Fruit fly (Drosophila melanogaster) whole organism, embryonic: ENCODE data around the gene mRpL15.

Experiments
- ATbp ChIP-seq: fragments of 200-800 bp; sonication (Bioruptor generic); optimal IDR thresholded peaks from 2 replicates; lab custom pipeline; 2017; ENCODE audit warnings: missing biosample characterization, mild to moderate bottlenecking, missing genetic modification characterization, missing genetic modification reagents
- BtbVII ChIP-seq: fragments of 200-800 bp; sonication (Bioruptor generic); optimal IDR thresholded peaks from 3 replicates; lab custom pipeline; 2017; ENCODE audit warnings: missing biosample characterization, mild to moderate bottlenecking, missing genetic modification characterization
- CG10147 ChIP-seq: fragments of 200-800 bp; sonication (Bioruptor generic); optimal IDR thresholded peaks from 2 replicates; lab custom pipeline; 2019; ENCODE audit warnings: missing biosample characterization, mild to moderate bottlenecking, missing genetic modification characterization, moderate library complexity
- CG10543 ChIP-seq: fragments of 200-800 bp; sonication (Bioruptor generic); optimal IDR thresholded peaks from 3 replicates; lab custom pipeline; 2017; ENCODE audit warnings: missing biosample characterization, mild to moderate bottlenecking, missing genetic modification characterization, moderate library complexity
- CG13287 ChIP-seq: fragments of 200-800 bp; sonication (Bioruptor generic); IDR thresholded peaks from 2 replicates; pipeline ENCODE4 v1.3.6; 2022; ENCODE audit warnings: missing biosample characterization, missing genetic modification characterization; ENCODE audit not compliant: partially characterized antibody
- CG13775 ChIP-seq: fragments of 200-800 bp; sonication (Bioruptor generic); optimal IDR thresholded peaks from 3 replicates; lab custom pipeline; 2017; ENCODE audit warnings: missing biosample characterization, mild to moderate bottlenecking, missing genetic modification characterization
- CG14710 ChIP-seq: fragments of 200-800 bp; sonication (Bioruptor generic); optimal IDR thresholded peaks from 3 replicates; lab custom pipeline; 2019; ENCODE audit warnings: missing biosample characterization, mild to moderate bottlenecking, missing genetic modification characterization, moderate library complexity
- CG15073 ChIP-seq: fragments of 200-800 bp; sonication (Bioruptor generic); optimal IDR thresholded peaks from 2 replicates; lab custom pipeline; 2016; ENCODE audit warnings: missing biosample characterization, missing genetic modification characterization
- CG17359 ChIP-seq: fragments of 200-800 bp; sonication (Bioruptor generic); optimal IDR thresholded peaks from 3 replicates; lab custom pipeline; 2018; ENCODE audit warnings: missing biosample characterization, mild to moderate bottlenecking, missing genetic modification characterization, moderate library complexity
- CG18011 ChIP-seq: fragments of 200-800 bp; sonication (Bioruptor generic); optimal IDR thresholded peaks from 2 replicates; lab custom pipeline; 2017; ENCODE audit warnings: missing biosample characterization, missing genetic modification characterization, mild to moderate bottlenecking, moderate library complexity, missing genotype
- CG2875 ChIP-seq: fragments of 200-800 bp; sonication (Bioruptor generic); optimal IDR thresholded peaks from 2 replicates; lab custom pipeline; 2017; ENCODE audit warnings: missing biosample characterization, mild to moderate bottlenecking, missing genetic modification characterization, missing genetic modification reagents
- CG4282 ChIP-seq: fragments of 200-800 bp; sonication (Bioruptor generic); optimal IDR thresholded peaks from 2 replicates; lab custom pipeline; 2016; ENCODE audit warnings: missing biosample characterization, missing genetic modification characterization
- CG4424 ChIP-seq: fragments of 200-800 bp; sonication (Bioruptor generic); optimal IDR thresholded peaks from 3 replicates; lab custom pipeline; 2016; ENCODE audit warnings: missing biosample characterization, missing genetic modification characterization
- CG5180 ChIP-seq: fragments of 200-800 bp; sonication (Bioruptor generic); optimal IDR thresholded peaks from 3 replicates; lab custom pipeline; 2017; ENCODE audit warnings: missing biosample characterization, missing genetic modification characterization, mild to moderate bottlenecking, moderate library complexity, missing genetic modification reagents
- CG7271 ChIP-seq: fragments of 200-800 bp; sonication (Bioruptor generic); optimal IDR thresholded peaks from 2 replicates; lab custom pipeline; 2018; ENCODE audit warnings: missing biosample characterization, mild to moderate bottlenecking, missing genetic modification characterization, moderate library complexity
- CG7963 ChIP-seq: fragments of 200-800 bp; sonication (Bioruptor generic); IDR thresholded peaks from 3 replicates; pipeline ENCODE4 v1.3.6; 2022; ENCODE audit warnings: missing biosample characterization, missing genetic modification characterization; ENCODE audit not compliant: partially characterized antibody
- CG8281 ChIP-seq: fragments of 200-800 bp; sonication (Bioruptor generic); optimal IDR thresholded peaks from 2 replicates; lab custom pipeline; 2018; ENCODE audit warnings: missing biosample characterization, mild to moderate bottlenecking, missing genetic modification characterization, moderate library complexity
- CG9817 ChIP-seq: fragments of 200-800 bp; sonication (Bioruptor generic); optimal IDR thresholded peaks from 2 replicates; lab custom pipeline; 2018; ENCODE audit warnings: missing biosample characterization, mild to moderate bottlenecking, missing genetic modification characterization, moderate library complexity
- CoRest ChIP-seq: fragments of 200-800 bp; sonication (Bioruptor generic); optimal IDR thresholded peaks from 3 replicates; lab custom pipeline; 2018; ENCODE audit warnings: missing biosample characterization, mild to moderate bottlenecking, missing genetic modification characterization, moderate library complexity
- Dad ChIP-seq: fragments of 200-800 bp; sonication (Bioruptor generic); optimal IDR thresholded peaks from 3 replicates; lab custom pipeline; 2016; ENCODE audit warnings: missing biosample characterization, missing genetic modification characterization
- Dek ChIP-seq: fragments of 200-800 bp; sonication (Bioruptor generic); optimal IDR thresholded peaks from 3 replicates; lab custom pipeline; 2019; ENCODE audit warnings: missing biosample characterization, mild to moderate bottlenecking, missing genetic modification characterization, moderate library complexity
- Dip3 ChIP-seq: fragments of 200-800 bp; sonication (Bioruptor generic); optimal IDR thresholded peaks from 3 replicates; lab custom pipeline; 2016; ENCODE audit warnings: missing biosample characterization, missing genetic modification characterization
- Dref ChIP-seq: fragments of 200-800 bp; sonication (Bioruptor generic); IDR thresholded peaks from 2 replicates; pipeline ENCODE4 v1.3.6; 2022; ENCODE audit warnings: missing biosample characterization, missing genetic modification characterization
- E2f2 ChIP-seq: fragments of 200-800 bp; sonication (Bioruptor generic); IDR thresholded peaks from 2 replicates; pipeline ENCODE4 v1.3.6; 2022; ENCODE audit warnings: missing biosample characterization, missing genetic modification characterization
- Fer3 ChIP-seq: fragments of 200-800 bp; sonication (Bioruptor generic); optimal IDR thresholded peaks from 2 replicates; lab custom pipeline; 2018; ENCODE audit warnings: missing biosample characterization, mild to moderate bottlenecking, missing genetic modification characterization, moderate library complexity
- HLHmδ ChIP-seq: fragments of 200-800 bp; sonication (Bioruptor generic); optimal IDR thresholded peaks from 2 replicates; lab custom pipeline; 2018; ENCODE audit warnings: missing biosample characterization, mild to moderate bottlenecking, missing genetic modification characterization, moderate library complexity
- Hr78 ChIP-seq, 2 experiments: fragments of 200-800 bp in 1 of 2; fragments of >200 bp in 1 of 2; sonication (Bioruptor generic) in 1 of 2; optimal IDR thresholded peaks; 2 replicates each; lab custom pipeline; 2017 to 2019; ENCODE audit warnings: missing biosample characterization in 2 of 2, missing genetic modification characterization in 2 of 2, mild to moderate bottlenecking in 1 of 2, moderate library complexity in 1 of 2
- Med ChIP-seq: fragments of 200-800 bp; sonication (Bioruptor generic); peaks from one replicate; lab custom pipeline; 2016; ENCODE audit warnings: missing biosample characterization, missing genetic modification characterization, mild to moderate bottlenecking, inconsistent platforms, moderate library complexity
- Optix ChIP-seq: fragments of 200-800 bp; sonication (Bioruptor generic); IDR thresholded peaks from 3 replicates; pipeline ENCODE4 v1.3.6; 2022; ENCODE audit warnings: missing biosample characterization, missing genetic modification characterization
- Rfx ChIP-seq: fragments of 200-800 bp; sonication (Bioruptor generic); IDR thresholded peaks from 2 replicates; pipeline ENCODE4 v1.3.6; 2022; ENCODE audit warnings: missing biosample characterization, missing genetic modification characterization
- Usf ChIP-seq: fragments of 200-800 bp; sonication (Bioruptor generic); optimal IDR thresholded peaks from 2 replicates; lab custom pipeline; 2017; ENCODE audit warnings: missing genotype, missing biosample characterization, missing genetic modification characterization
- Vsx1 ChIP-seq: fragments of 200-800 bp; sonication (Bioruptor generic); optimal IDR thresholded peaks from 2 replicates; lab custom pipeline; 2017; ENCODE audit warnings: missing biosample characterization, mild to moderate bottlenecking, missing genetic modification characterization, missing genetic modification reagents
- amos ChIP-seq: fragments of 200-800 bp; sonication (Bioruptor generic); IDR thresholded peaks from 2 replicates; pipeline ENCODE4 v1.3.6; 2022; ENCODE audit warnings: missing biosample characterization, missing genetic modification characterization; ENCODE audit not compliant: partially characterized antibody
- bowl ChIP-seq: fragments of 200-800 bp; sonication (Bioruptor generic); IDR thresholded peaks from 2 replicates; pipeline ENCODE4 v1.3.6; 2022; ENCODE audit warnings: missing biosample characterization, missing genetic modification characterization
- chinmo ChIP-seq: fragments of 200-800 bp; sonication (Bioruptor generic); IDR thresholded peaks from 4 replicates; pipeline ENCODE4 v1.3.6; 2022; ENCODE audit warnings: missing biosample characterization, missing genetic modification characterization; ENCODE audit not compliant: partially characterized antibody
- ci ChIP-seq: fragments of 200-800 bp; sonication (Bioruptor generic); IDR thresholded peaks from 3 replicates; pipeline ENCODE4 v1.3.6; 2022; ENCODE audit warnings: missing biosample characterization, missing genetic modification characterization
- dysf ChIP-seq: fragments of 200-800 bp; sonication (Bioruptor generic); IDR thresholded peaks from 3 replicates; pipeline ENCODE4 v1.3.6; 2022; ENCODE audit warnings: missing biosample characterization, missing genetic modification characterization
- fd64A ChIP-seq: fragments of 200-800 bp; sonication (Bioruptor generic); optimal IDR thresholded peaks from 3 replicates; lab custom pipeline; 2018; ENCODE audit warnings: missing biosample characterization, mild to moderate bottlenecking, missing genetic modification characterization
- hth ChIP-seq: fragments of >200 bp; optimal IDR thresholded peaks from 2 replicates; lab custom pipeline; 2017; ENCODE audit warnings: inconsistent platforms
- kay ChIP-seq: fragments of 200-800 bp; sonication (Bioruptor generic); optimal IDR thresholded peaks from 2 replicates; lab custom pipeline; 2016; ENCODE audit warnings: missing biosample characterization, missing genetic modification characterization
- lbe ChIP-seq: fragments of 200-800 bp; sonication (Bioruptor generic); optimal IDR thresholded peaks from 2 replicates; lab custom pipeline; 2016; ENCODE audit warnings: missing biosample characterization, mild to moderate bottlenecking, missing genetic modification characterization
- lilli ChIP-seq: fragments of 200-800 bp; sonication (Bioruptor generic); optimal IDR thresholded peaks from 3 replicates; lab custom pipeline; 2016; ENCODE audit warnings: missing biosample characterization, missing genetic modification characterization
- luna ChIP-seq: fragments of 200-800 bp; sonication (Bioruptor generic); optimal IDR thresholded peaks from 2 replicates; lab custom pipeline; 2016; ENCODE audit warnings: missing biosample characterization, missing genetic modification characterization
- sc ChIP-seq, 3 experiments: fragments of >200 bp in 2 of 3; fragments of 200-800 bp in 1 of 3; sonication (Bioruptor generic) in 1 of 3; optimal IDR thresholded peaks; 2 replicates in 2 of 3; 3 replicates in 1 of 3; lab custom pipeline; 2017; ENCODE audit warnings: mild to moderate bottlenecking in 1 of 3, missing biosample characterization in 1 of 3, missing genetic modification characterization in 1 of 3, missing genetic modification reagents in 1 of 3
- slbo ChIP-seq: fragments of 200-800 bp; sonication (Bioruptor generic); IDR thresholded peaks from 2 replicates; pipeline ENCODE4 v1.3.6; 2022; ENCODE audit warnings: missing biosample characterization, missing genetic modification characterization
- sna ChIP-seq: fragments of 200-800 bp; sonication (Bioruptor generic); IDR thresholded peaks from 2 replicates; pipeline ENCODE4 v1.3.6; 2022; ENCODE audit warnings: missing biosample characterization, missing genetic modification characterization; ENCODE audit not compliant: partially characterized antibody
- sob ChIP-seq: fragments of 200-800 bp; sonication (Bioruptor generic); IDR thresholded peaks from 2 replicates; pipeline ENCODE4 v1.3.6; 2022; ENCODE audit warnings: missing biosample characterization, missing genetic modification characterization
- vvl ChIP-seq: fragments of 200-800 bp; sonication (Bioruptor generic); IDR thresholded peaks from 2 replicates; pipeline ENCODE4 v1.3.6; 2022; ENCODE audit warnings: missing biosample characterization, missing genetic modification characterization

Gene mRpL15

DNA sequence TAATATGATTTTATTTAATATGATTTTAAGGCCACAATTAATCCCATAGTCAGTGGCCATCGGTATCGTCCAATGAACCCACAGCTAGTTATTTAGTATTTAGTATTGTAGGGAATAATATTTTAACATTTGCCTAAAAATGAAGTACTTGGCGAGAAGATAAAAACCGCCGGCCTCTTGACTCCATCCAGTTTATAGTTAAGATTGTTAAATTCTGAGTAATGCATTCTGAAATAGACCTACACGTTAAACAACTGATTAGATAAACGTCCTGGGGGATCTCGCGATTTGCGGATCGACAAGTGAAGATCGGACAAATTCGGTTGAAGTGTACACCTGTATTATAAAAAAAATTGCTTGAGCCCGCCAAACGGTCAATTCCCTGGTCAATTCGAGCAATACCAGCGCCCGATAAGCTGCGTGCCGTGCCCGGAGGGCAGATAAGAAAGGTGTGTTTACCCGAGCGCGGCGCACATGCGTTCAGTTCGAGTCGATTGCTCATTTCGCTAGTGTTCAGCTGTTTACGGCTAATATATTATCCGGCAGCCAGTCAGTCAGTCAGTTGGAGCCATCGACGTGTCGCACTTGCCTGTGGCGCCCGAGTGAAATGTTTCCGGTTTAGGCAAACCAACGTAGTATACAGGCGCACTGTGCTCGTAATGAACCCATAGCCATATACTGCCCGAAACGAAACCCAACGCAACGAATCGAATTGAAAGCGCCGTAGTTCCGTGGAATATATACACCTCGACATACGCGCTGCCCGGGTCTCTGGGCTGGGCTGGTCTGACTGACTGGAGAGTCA, 48.8 kb downstream of the mRpL15 start (continued):
- TF ChIP-seq Optix (GFP tag; lab: Robert Waterston, UW), result no peak
- no peak; the same call in 1 of the 2 replicates for TF ChIP-seq amos
- no peak for TF ChIP-seq Fer3 (tag; lab: Kevin White, UChicago)
- TF ChIP-seq CG13775 (GFP tag; lab: Kevin White, UChicago), result no peak
- no peak for TF ChIP-seq ATbp
- TF ChIP-seq CG7271 (tag; lab: Kevin White, UChicago), result no peak
- TF ChIP-seq Vsx1 (GFP tag; lab: Kevin White, UChicago), result peak; percentile 55
- no peak for TF ChIP-seq lilli
- 0 out of 3 replicates have a peak, but pooled peaks have one; percentile 25 for TF ChIP-seq ci
- TF ChIP-seq dysf (GFP tag; lab: Robert Waterston, UW), result 0 out of 3 replicates have a peak, but pooled peaks have one; percentile 28
- TF ChIP-seq Hr78 (GFP tag; optimal IDR thresholded peaks at IDR 0.05; lab: Kevin White, UChicago), result peak in 1 of 2 experiments; percentile 1
- 0 out of 2 replicates have a peak, but pooled peaks have one; percentile 11 for TF ChIP-seq E2f2 (GFP tag; lab: Robert Waterston, UW)
- TF ChIP-seq fd64A, result no peak
- no peak for TF ChIP-seq CG15073 (GFP tag; lab: Kevin White, UChicago)
- TF ChIP-seq luna (GFP tag; lab: Kevin White, UChicago), result no peak
- TF ChIP-seq Med (GFP tag; lab: Kevin White, UChicago), result peak; percentile 69
- no peak for TF ChIP-seq CG17359 (tag; lab: Kevin White, UChicago)
- TF ChIP-seq lbe (GFP tag; lab: Kevin White, UChicago), result peak; percentile 16
- TF ChIP-seq CG4424 (GFP tag; lab: Kevin White, UChicago), result no peak
- TF ChIP-seq CG18011 (GFP tag; lab: Kevin White, UChicago), result no peak
- no peak for TF ChIP-seq bowl (GFP tag; lab: Robert Waterston, UW)
- no peak for TF ChIP-seq sna (GFP tag; lab: Robert Waterston, UW)
- TF ChIP-seq Dip3, result no peak
- no peak for TF ChIP-seq slbo
- TF ChIP-seq CG4282 (GFP tag; lab: Kevin White, UChicago), result no peak
- TF ChIP-seq CG8281 (tag; lab: Kevin White, UChicago), result no peak
- 0 out of 4 replicates have a peak, but pooled peaks have one; percentile 41 for TF ChIP-seq chinmo (GFP tag; lab: Robert Waterston, UW)
- no peak for TF ChIP-seq kay (GFP tag; lab: Kevin White, UChicago)
- TF ChIP-seq CG9817 (tag; lab: Kevin White, UChicago), result no peak
- no peak for TF ChIP-seq BtbVII
- no peak for TF ChIP-seq CG2875
- no peak for TF ChIP-seq CG14710
- TF ChIP-seq sc (optimal IDR thresholded peaks at IDR 0.05; lab: Kevin White, UChicago), result no peak
- no peak for TF ChIP-seq sc (GFP tag; optimal IDR thresholded peaks at IDR 0.05; lab: Kevin White, UChicago)
- no peak for TF ChIP-seq CG7963 (GFP tag; lab: Robert Waterston, UW)
- no peak for TF ChIP-seq CoRest (tag; lab: Kevin White, UChicago)
- TF ChIP-seq CG10147 (GFP tag; lab: Kevin White, UChicago), result no peak

DNA sequence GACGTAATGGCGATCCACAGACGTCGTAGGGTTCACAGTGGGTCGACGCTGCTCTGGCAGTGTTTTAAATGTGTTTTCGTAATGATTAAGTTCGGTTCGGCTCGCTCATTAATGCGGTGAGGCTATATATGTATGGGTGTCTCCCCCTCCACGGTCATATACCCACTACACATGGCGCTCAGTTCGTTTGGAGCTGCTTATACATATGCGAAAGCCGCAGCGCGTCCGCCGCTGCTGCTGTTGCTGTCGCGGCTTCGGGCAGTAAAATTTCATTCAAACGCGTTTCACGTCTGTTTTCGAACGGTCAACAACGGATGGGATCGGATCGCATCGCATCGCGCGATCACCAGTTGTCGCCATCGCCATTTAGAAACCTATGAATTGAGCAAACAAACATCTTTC, 50.0 kb downstream of the mRpL15 start:
- TF ChIP-seq luna (GFP tag; lab: Kevin White, UChicago), result no peak
- TF ChIP-seq CG5180 (GFP tag; lab: Kevin White, UChicago), result peak; percentile 89
- 0 out of 2 replicates have a peak, but pooled peaks have one; percentile 27 for TF ChIP-seq Rfx (GFP tag; lab: Robert Waterston, UW)
- peak; percentile 13 for TF ChIP-seq Dek (tag; lab: Kevin White, UChicago)
- no peak for TF ChIP-seq hth (lab: Kevin White, UChicago)
- TF ChIP-seq sob, result peak; percentile 38; the same call in 1 of the 2 replicates
- no peak for TF ChIP-seq Usf (GFP tag; lab: Kevin White, UChicago)
- TF ChIP-seq CG10543 (GFP tag; lab: Kevin White, UChicago), result peak; percentile 77
- no peak for TF ChIP-seq HLHmδ (GFP tag; lab: Kevin White, UChicago)
- peak; percentile 26; the same call in 1 of the 2 replicates for TF ChIP-seq CG13287 (GFP tag; lab: Robert Waterston, UW)
- TF ChIP-seq CG10147 (GFP tag; lab: Kevin White, UChicago), result peak; percentile 17
- peak; percentile 74 for TF ChIP-seq vvl (GFP tag; lab: Robert Waterston, UW)
- no peak for TF ChIP-seq Dad (GFP tag; lab: Kevin White, UChicago)
- 0 out of 2 replicates have a peak, but pooled peaks have one; percentile 15 for TF ChIP-seq Dref (GFP tag; lab: Robert Waterston, UW)
